Worm (Caenorhabditis elegans): ENCODE data around the gene Y4C6A.4.

Gene Y4C6A.4

ce11 chrIV:5452667-5453066 is at the start of gene Y4C6A.4:
TSS of gene Y4C6A.4 (plus strand) at chrIV:5452967.
- TF ChIP-seq zip-5 (tag; optimal IDR thresholded peaks at IDR 0.05) = no peak
- no peak for TF ChIP-seq ama-1 (optimal IDR thresholded peaks at IDR 0.05)
- TF ChIP-seq pat-9 (tag; optimal IDR thresholded peaks at IDR 0.05) = no peak
- TF ChIP-seq ceh-18 (tag; optimal IDR thresholded peaks at IDR 0.05) = no peak
- no peak for TF ChIP-seq F13H6.1 (tag; optimal IDR thresholded peaks at IDR 0.05)
- TF ChIP-seq ceh-19 (GFP tag; optimal IDR thresholded peaks at IDR 0.05) = no peak
- TF ChIP-seq dmd-4 (tag; optimal IDR thresholded peaks at IDR 0.05; ENCODE audit: borderline replicate concordance) = no peak
- TF ChIP-seq ceh-2 (tag; optimal IDR thresholded peaks at IDR 0.05) = no peak
- TF ChIP-seq ceh-24 (tag; optimal IDR thresholded peaks at IDR 0.05) = no peak
- no peak for TF ChIP-seq tbx-2 (tag; optimal IDR thresholded peaks at IDR 0.05)
- no peak for TF ChIP-seq ceh-34 (tag; optimal IDR thresholded peaks at IDR 0.05)
- no peak for TF ChIP-seq pros-1 (tag; optimal IDR thresholded peaks at IDR 0.05)
- no peak for TF ChIP-seq nhr-232 (tag; optimal IDR thresholded peaks at IDR 0.05)
- no peak for TF ChIP-seq pax-1 (tag; optimal IDR thresholded peaks at IDR 0.05)
- TF ChIP-seq ets-4 (tag; optimal IDR thresholded peaks at IDR 0.05) = no peak
- no peak for TF ChIP-seq T23F11.4 (GFP tag; optimal IDR thresholded peaks at IDR 0.05)
- no peak for TF ChIP-seq tbx-7 (tag; optimal IDR thresholded peaks at IDR 0.05)

- TF ChIP-seq ceh-30 (tag; optimal IDR thresholded peaks at IDR 0.05) = no peak
- TF ChIP-seq eyg-1 (tag; optimal IDR thresholded peaks at IDR 0.05) = no peak
- TF ChIP-seq F13H6.1 (tag; optimal IDR thresholded peaks at IDR 0.05) = no peak
- no peak for TF ChIP-seq sox-4 (tag; optimal IDR thresholded peaks at IDR 0.05)
Measured at ce11 chrIV:5405345-5405744, 47.4 kb upstream of the Y4C6A.4 start, which contains the start of gene ZK616.61. TSS of gene ZK616.61 (plus strand) at chrIV:5405645.

ce11 chrIV:5409112-5409511 is 43.7 kb upstream of the Y4C6A.4 start:
- TF ChIP-seq tbx-7 (tag; optimal IDR thresholded peaks at IDR 0.05) (no peak), sox-4 (tag; optimal IDR thresholded peaks at IDR 0.05) (no peak), pha-2 (tag; optimal IDR thresholded peaks at IDR 0.05) (no peak), ceh-45 (GFP tag; IDR thresholded peaks at IDR 0.05) (no peak), mec-3 (tag; optimal IDR thresholded peaks at IDR 0.05; ENCODE audit: borderline replicate concordance) (no peak), zip-5 (tag; optimal IDR thresholded peaks at IDR 0.05) (no peak), hlh-13 (GFP tag; optimal IDR thresholded peaks at IDR 0.05) (no peak), ceh-22 (tag; optimal IDR thresholded peaks at IDR 0.05) (no peak), odd-2 (tag; optimal IDR thresholded peaks at IDR 0.05) (no peak)

- no peak for TF ChIP-seq hlh-13 (GFP tag; optimal IDR thresholded peaks at IDR 0.05)
- no peak for TF ChIP-seq che-1 (tag; optimal IDR thresholded peaks at IDR 0.05)
- TF ChIP-seq fkh-6 (tag; optimal IDR thresholded peaks at IDR 0.05) = no peak
- no peak for TF ChIP-seq syd-9 (tag; optimal IDR thresholded peaks at IDR 0.05)
- no peak for TF ChIP-seq K09A11.1 (tag; optimal IDR thresholded peaks at IDR 0.05; ENCODE audit: insufficient read depth)
- TF ChIP-seq ceh-6 (GFP tag; optimal IDR thresholded peaks at IDR 0.05) = no peak
- TF ChIP-seq hlh-6 (tag; optimal IDR thresholded peaks at IDR 0.05) = no peak
- no peak for TF ChIP-seq ceh-24 (tag; optimal IDR thresholded peaks at IDR 0.05)
- no peak for TF ChIP-seq rnt-1 (tag; optimal IDR thresholded peaks at IDR 0.05)
- TF ChIP-seq mec-3 (tag; optimal IDR thresholded peaks at IDR 0.05; ENCODE audit: borderline replicate concordance) = no peak
- TF ChIP-seq sdc-2 (tag; optimal IDR thresholded peaks at IDR 0.05) = no peak
- no peak for TF ChIP-seq dmd-4 (tag; optimal IDR thresholded peaks at IDR 0.05; ENCODE audit: borderline replicate concordance)
- no peak for TF ChIP-seq sox-4 (tag; optimal IDR thresholded peaks at IDR 0.05)
- no peak for TF ChIP-seq elt-4 (tag; optimal IDR thresholded peaks at IDR 0.05)
- no peak for TF ChIP-seq dve-1 (tag; optimal IDR thresholded peaks at IDR 0.05)
- TF ChIP-seq unc-42 (tag; optimal IDR thresholded peaks at IDR 0.05) = no peak
- TF ChIP-seq hlh-15 (tag; optimal IDR thresholded peaks at IDR 0.05) = no peak
- no peak for TF ChIP-seq F13H6.1 (tag; optimal IDR thresholded peaks at IDR 0.05)
- TF ChIP-seq pqm-1 (tag; optimal IDR thresholded peaks at IDR 0.05) = no peak
Measured at ce11 chrIV:5411120-5411519, 41.6 kb upstream of the Y4C6A.4 start, which contains the start of gene ZK616.65. TSS of gene ZK616.65 (minus strand) at chrIV:5411220.

Data from whole organism, late embryonic.